Fruit fly (Drosophila melanogaster): ENCODE results near the gene HLH4C.

Gene HLH4C

dm6 chrX:4610481-4610880 lies 36.7 kb downstream of the HLH4C start (continued):
- no peak for TF ChIP-seq Poxn (GFP tag; IDR thresholded peaks at IDR 0.05)
- no peak for TF ChIP-seq stc (GFP tag; IDR thresholded peaks at IDR 0.05)
- peak; percentile 39 for TF ChIP-seq CG6765 (GFP tag; optimal IDR thresholded peaks at IDR 0.05)
- TF ChIP-seq HLH54F (GFP tag; optimal IDR thresholded peaks at IDR 0.05): peak; percentile 35
- no peak for TF ChIP-seq CG7745 (tag; optimal IDR thresholded peaks at IDR 0.05)
- TF ChIP-seq bcd (GFP tag; optimal IDR thresholded peaks at IDR 0.05): peak; percentile 27
- peak; percentile 57 for TF ChIP-seq BtbVII (GFP tag; optimal IDR thresholded peaks at IDR 0.05)
- peak; percentile 59 for TF ChIP-seq Fer1 (GFP tag; optimal IDR thresholded peaks at IDR 0.05)
- TF ChIP-seq CG3281 (GFP tag; optimal IDR thresholded peaks at IDR 0.05): peak; percentile 62
- no peak for TF ChIP-seq Deaf1 (tag; optimal IDR thresholded peaks at IDR 0.05)
- no peak for TF ChIP-seq CTCF (GFP tag; optimal IDR thresholded peaks at IDR 0.05)
- no peak for TF ChIP-seq Antp (GFP tag; optimal IDR thresholded peaks at IDR 0.05)
- 0 out of 3 replicates have a peak, but pooled peaks have one; percentile 22 for TF ChIP-seq otp (GFP tag; IDR thresholded peaks at IDR 0.05)
- peak; percentile 18 for TF ChIP-seq CG7786 (GFP tag; optimal IDR thresholded peaks at IDR 0.05)
- no peak for TF ChIP-seq hkb (optimal IDR thresholded peaks at IDR 0.05)
- TF ChIP-seq hkb (GFP tag; IDR thresholded peaks at IDR 0.05): no peak
- no peak for TF ChIP-seq CoRest (tag; optimal IDR thresholded peaks at IDR 0.05)
- TF ChIP-seq Ets65A (GFP tag): peak; percentile 82
- TF ChIP-seq Med (GFP tag): peak; percentile 86
- TF ChIP-seq Max (GFP tag; optimal IDR thresholded peaks at IDR 0.05): no peak
- TF ChIP-seq CG18476 (GFP tag; optimal IDR thresholded peaks at IDR 0.05): no peak
- TF ChIP-seq Hand (GFP tag; optimal IDR thresholded peaks at IDR 0.05): peak; percentile 19
- no peak for TF ChIP-seq dpn (GFP tag; optimal IDR thresholded peaks at IDR 0.05)
- no peak for TF ChIP-seq CG4282 (GFP tag; optimal IDR thresholded peaks at IDR 0.05)
- TF ChIP-seq CG3407 (GFP tag; optimal IDR thresholded peaks at IDR 0.05): peak; percentile 16
- peak; percentile 17 for TF ChIP-seq dmrt99B (tag; optimal IDR thresholded peaks at IDR 0.05)
- peak; percentile 48 for TF ChIP-seq B-H2 (GFP tag; optimal IDR thresholded peaks at IDR 0.05)
- peak; percentile 9 for TF ChIP-seq Sry-δ (GFP tag; optimal IDR thresholded peaks at IDR 0.05)
- TF ChIP-seq Sox102F (GFP tag; optimal IDR thresholded peaks at IDR 0.05): peak; percentile 8
- TF ChIP-seq tgo (GFP tag; IDR thresholded peaks at IDR 0.05): no peak
- TF ChIP-seq Sox100B (GFP tag; optimal IDR thresholded peaks at IDR 0.05): peak; percentile 8
- no peak for TF ChIP-seq Hsf (GFP tag; optimal IDR thresholded peaks at IDR 0.05)
- TF ChIP-seq CG6813 (GFP tag; optimal IDR thresholded peaks at IDR 0.05): peak; percentile 39
- TF ChIP-seq Lhr (GFP tag; optimal IDR thresholded peaks at IDR 0.05): no peak
- no peak for TF ChIP-seq CG18262 (tag; optimal IDR thresholded peaks at IDR 0.05)
- peak; percentile 19 for TF ChIP-seq scrt (GFP tag; optimal IDR thresholded peaks at IDR 0.05)
- TF ChIP-seq HHEX (GFP tag; optimal IDR thresholded peaks at IDR 0.05): peak; percentile 43
- peak; percentile 67 for TF ChIP-seq ATbp (GFP tag; optimal IDR thresholded peaks at IDR 0.05)
- peak; percentile 93 for TF ChIP-seq lbe (GFP tag; optimal IDR thresholded peaks at IDR 0.05)
- TF ChIP-seq CG34422 (GFP tag; IDR thresholded peaks at IDR 0.05): no peak
- no peak for TF ChIP-seq ssp (GFP tag; IDR thresholded peaks at IDR 0.05)
- peak; percentile 80 for TF ChIP-seq CG18599 (GFP tag; optimal IDR thresholded peaks at IDR 0.05)
- TF ChIP-seq Eip74EF (GFP tag; optimal IDR thresholded peaks at IDR 0.05): no peak
- TF ChIP-seq HmgZ (tag; optimal IDR thresholded peaks at IDR 0.05): peak; percentile 7
- TF ChIP-seq CG1603 (tag; optimal IDR thresholded peaks at IDR 0.05): peak; percentile 3
- peak; percentile 3 for TF ChIP-seq luna (GFP tag; optimal IDR thresholded peaks at IDR 0.05)
- peak in 1 of 2 experiments; percentile 10 for TF ChIP-seq eve (GFP tag; optimal IDR thresholded peaks at IDR 0.05)
- no peak for TF ChIP-seq gsb-n (tag; optimal IDR thresholded peaks at IDR 0.05)
- peak; percentile 40 for TF ChIP-seq Camta (GFP tag; optimal IDR thresholded peaks at IDR 0.05)
- no peak for TF ChIP-seq CG4820 (GFP tag; optimal IDR thresholded peaks at IDR 0.05)
- no peak for TF ChIP-seq Sin3A (optimal IDR thresholded peaks at IDR 0.05)
- TF ChIP-seq CG12071 (GFP tag; optimal IDR thresholded peaks at IDR 0.05): peak; percentile 57

All from whole organism, embryonic.